Worm (Caenorhabditis elegans) whole organism, young adult: ENCODE data around the gene Y42H9AR.5.
A peak's percentile ranks its signal among the peaks of the same experiment; 100 is the strongest.

ENCODE experiments used
- C06A6.2 ChIP-seq: fragments of 200-800 bp; sonication (Bioruptor generic); conservative IDR thresholded peaks from 2 replicates; pipeline ENCODE4 v1.3.6; 2022; ENCODE audit warnings: missing genetic modification characterization, missing compliant biosample characterization
- F23B12.7 ChIP-seq: sonication (generic microtip); optimal IDR thresholded peaks from 2 replicates; lab custom pipeline; 2017; ENCODE audit warnings: missing genetic modification characterization, mild to moderate bottlenecking, missing compliant biosample characterization, antibody characterized with exemption, moderate library complexity; ENCODE audit not compliant: insufficient read depth
- F39B2.1 ChIP-seq: fragments of 200-800 bp; sonication (Bioruptor generic); IDR thresholded peaks from 2 replicates; pipeline ENCODE4 v1.3.6; 2022; ENCODE audit warnings: missing genetic modification reagents, missing genetic modification characterization, missing compliant biosample characterization
- F55B11.4 ChIP-seq: sonication (generic microtip); optimal IDR thresholded peaks from 2 replicates; lab custom pipeline; 2016; ENCODE audit warnings: missing compliant biosample characterization, missing genetic modification characterization, borderline replicate concordance; ENCODE audit not compliant: insufficient read depth
- K12H6.12 ChIP-seq: fragments of 200-800 bp; sonication (Bioruptor generic); optimal IDR thresholded peaks from 2 replicates; lab custom pipeline; 2018; ENCODE audit warnings: mild to moderate bottlenecking, missing genetic modification characterization, missing compliant biosample characterization
- T07F8.4 ChIP-seq: sonication (generic microtip); optimal IDR thresholded peaks from 2 replicates; lab custom pipeline; 2016; ENCODE audit warnings: mild to moderate bottlenecking, missing genetic modification characterization, moderate library complexity, missing compliant biosample characterization
- Y95B8A.8 ChIP-seq: fragments of 200-800 bp; sonication (Bioruptor generic); IDR thresholded peaks from 2 replicates; pipeline ENCODE4 v1.3.6; 2022; ENCODE audit warnings: missing genetic modification reagents, missing genetic modification characterization, missing compliant biosample characterization
- akir-1 ChIP-seq: fragments of 200-800 bp; sonication (Bioruptor generic); optimal IDR thresholded peaks from 2 replicates; lab custom pipeline; 2018; ENCODE audit warnings: mild to moderate bottlenecking, missing genetic modification characterization, moderate library complexity, missing compliant biosample characterization
- aptf-2 ChIP-seq: fragments of 200-800 bp; sonication (Bioruptor generic); conservative IDR thresholded peaks from 2 replicates; pipeline ENCODE4 v1.3.6; 2022; ENCODE audit warnings: missing genetic modification reagents, missing genetic modification characterization, missing compliant biosample characterization
- athp-1 ChIP-seq: sonication (generic microtip); optimal IDR thresholded peaks from 2 replicates; lab custom pipeline; 2017; ENCODE audit warnings: mild to moderate bottlenecking, missing genetic modification characterization, missing compliant biosample characterization
- attf-6 ChIP-seq: fragments of 200-800 bp; sonication (Bioruptor generic); IDR thresholded peaks from 2 replicates; pipeline ENCODE4 v1.3.6; 2022; ENCODE audit warnings: missing genetic modification reagents, missing genetic modification characterization, missing compliant biosample characterization
- cebp-1 ChIP-seq, 2 experiments: fragments of 200-800 bp in 1 of 2; sonication (Bioruptor generic) in 1 of 2; sonication (generic microtip) in 1 of 2; IDR thresholded peaks in 1 of 2; optimal IDR thresholded peaks in 1 of 2; 2 replicates each; pipeline versions ENCODE4 v1.3.6 to Lab custom; 2017 to 2022; ENCODE audit warnings: missing compliant biosample characterization in 2 of 2, missing genetic modification characterization in 2 of 2, mild to moderate bottlenecking in 1 of 2, missing genetic modification reagents in 1 of 2, moderate library complexity in 1 of 2
- ceh-100 ChIP-seq: fragments of 200-800 bp; sonication (Bioruptor generic); IDR thresholded peaks from 2 replicates; pipeline ENCODE4 v1.3.6; 2022; ENCODE audit warnings: missing genetic modification reagents, missing genetic modification characterization, missing compliant biosample characterization
- ceh-27 ChIP-seq: fragments of 200-800 bp; sonication (Bioruptor generic); optimal IDR thresholded peaks from 2 replicates; lab custom pipeline; 2018; ENCODE audit warnings: mild to moderate bottlenecking, missing genetic modification characterization, moderate library complexity, missing compliant biosample characterization
- ceh-79 ChIP-seq: sonication (generic microtip); optimal IDR thresholded peaks from 2 replicates; lab custom pipeline; 2017; ENCODE audit warnings: mild to moderate bottlenecking, missing genetic modification characterization, missing compliant biosample characterization
- egl-44 ChIP-seq: fragments of 200-800 bp; sonication (Bioruptor generic); IDR thresholded peaks from 2 replicates; pipeline ENCODE4 v1.3.6; 2022; ENCODE audit warnings: missing genetic modification reagents, missing genetic modification characterization, missing compliant biosample characterization
- egrh-3 ChIP-seq: fragments of 200-800 bp; sonication (Bioruptor generic); IDR thresholded peaks from 2 replicates; pipeline ENCODE4 v1.3.6; 2022; ENCODE audit warnings: missing genetic modification reagents, missing genetic modification characterization, missing compliant biosample characterization
- ekl-4 ChIP-seq: fragments of 200-800 bp; sonication (Bioruptor generic); IDR thresholded peaks from 2 replicates; pipeline ENCODE4 v1.3.6; 2022; ENCODE audit warnings: missing genetic modification reagents, missing genetic modification characterization, missing compliant biosample characterization
- gei-17 ChIP-seq: fragments of 200-800 bp; sonication (Bioruptor generic); optimal IDR thresholded peaks from 2 replicates; lab custom pipeline; 2018; ENCODE audit warnings: mild to moderate bottlenecking, missing genetic modification characterization, missing compliant biosample characterization
- hlh-12 ChIP-seq: sonication (generic microtip); optimal IDR thresholded peaks from 2 replicates; lab custom pipeline; 2016; ENCODE audit warnings: missing genetic modification characterization, missing compliant biosample characterization
- hlh-26 ChIP-seq: fragments of 200-800 bp; sonication (Bioruptor generic); conservative IDR thresholded peaks from 2 replicates; pipeline ENCODE4 v1.3.6; 2022; ENCODE audit warnings: missing genetic modification reagents, missing genetic modification characterization, missing compliant biosample characterization
- hmg-1.2 ChIP-seq: fragments of 200-800 bp; sonication (Bioruptor generic); IDR thresholded peaks from 2 replicates; pipeline ENCODE4 v1.3.6; 2022; ENCODE audit warnings: missing genetic modification reagents, missing genetic modification characterization, missing compliant biosample characterization
- hmg-20 ChIP-seq: fragments of 200-800 bp; sonication (Bioruptor generic); IDR thresholded peaks from 2 replicates; pipeline ENCODE4 v1.3.6; 2022; ENCODE audit warnings: missing genetic modification reagents, missing genetic modification characterization, missing compliant biosample characterization
- hsf-1 ChIP-seq: fragments of 200-800 bp; sonication (Bioruptor generic); IDR thresholded peaks from 2 replicates; pipeline ENCODE4 v1.3.6; 2022; ENCODE audit warnings: missing genetic modification reagents, missing genetic modification characterization, missing compliant biosample characterization
- let-607 ChIP-seq, 2 experiments: fragments of 200-800 bp in 1 of 2; sonication (Bioruptor generic) in 1 of 2; sonication (generic microtip) in 1 of 2; optimal IDR thresholded peaks; 2 replicates each; lab custom pipeline; 2016 to 2018; ENCODE audit warnings: mild to moderate bottlenecking in 2 of 2, missing compliant biosample characterization in 2 of 2, missing genetic modification characterization in 2 of 2, moderate library complexity in 2 of 2, missing genotype in 1 of 2
- lin-26 ChIP-seq: fragments of 200-800 bp; sonication (Bioruptor generic); IDR thresholded peaks from 2 replicates; pipeline ENCODE4 v1.3.6; 2022; ENCODE audit warnings: missing genetic modification reagents, missing genetic modification characterization, missing compliant biosample characterization
- lin-35 ChIP-seq, 3 experiments: fragments of 150-350 bp in 2 of 3; sonication (generic microtip) in 1 of 3; optimal IDR thresholded peaks; 2 replicates each; lab custom pipeline; 2014 to 2018; ENCODE audit warnings: missing biosample characterization in 3 of 3, missing genetic modification characterization in 3 of 3, missing genetic modification reagents in 3 of 3
- madf-10 ChIP-seq: sonication (generic microtip); optimal IDR thresholded peaks from 2 replicates; lab custom pipeline; 2016; ENCODE audit warnings: mild to moderate bottlenecking, missing genetic modification characterization, missing compliant biosample characterization
- mcd-1 ChIP-seq: fragments of 200-800 bp; sonication (Bioruptor generic); IDR thresholded peaks from 2 replicates; pipeline ENCODE4 v1.3.6; 2022; ENCODE audit warnings: missing genetic modification reagents, missing genetic modification characterization, missing compliant biosample characterization
- nfya-2 ChIP-seq: fragments of 200-800 bp; sonication (Bioruptor generic); IDR thresholded peaks from 2 replicates; pipeline ENCODE4 v1.3.6; 2022; ENCODE audit warnings: missing genetic modification reagents, missing genetic modification characterization, missing compliant biosample characterization
- nfyb-1 ChIP-seq: fragments of 200-800 bp; sonication (Bioruptor generic); IDR thresholded peaks from 2 replicates; pipeline ENCODE4 v1.3.6; 2022; ENCODE audit warnings: missing genetic modification reagents, missing genetic modification characterization, missing compliant biosample characterization
- nhr-179 ChIP-seq: sonication (generic microtip); optimal IDR thresholded peaks from 2 replicates; lab custom pipeline; 2016; ENCODE audit warnings: mild to moderate bottlenecking, missing genetic modification characterization, missing compliant biosample characterization
- nhr-80 ChIP-seq: sonication (generic microtip); optimal IDR thresholded peaks from 2 replicates; lab custom pipeline; 2016; ENCODE audit warnings: missing genetic modification characterization, missing compliant biosample characterization
- rpc-1 ChIP-seq, 2 experiments: fragments of 150-350 bp in 1 of 2; sonication (generic microtip) in 1 of 2; optimal IDR thresholded peaks; 2 replicates each; lab custom pipeline; 2014 to 2018; ENCODE audit warnings: missing biosample characterization in 1 of 2, missing genetic modification characterization in 1 of 2, missing genetic modification reagents in 1 of 2, missing genotype in 1 of 2
- snpc-1.1 ChIP-seq: sonication (generic microtip); optimal IDR thresholded peaks from 2 replicates; lab custom pipeline; 2017; ENCODE audit warnings: missing genetic modification characterization, mild to moderate bottlenecking, missing compliant biosample characterization, antibody characterized with exemption, moderate library complexity, missing genotype, missing genetic modification reagents; ENCODE audit not compliant: insufficient read depth
- snpc-3.4 ChIP-seq: sonication (generic microtip); optimal IDR thresholded peaks from 2 replicates; lab custom pipeline; 2017; ENCODE audit warnings: missing genetic modification characterization, mild to moderate bottlenecking, missing compliant biosample characterization, antibody characterized with exemption, moderate library complexity, missing genotype, missing genetic modification reagents
- sptf-2 ChIP-seq: fragments of 200-800 bp; sonication (Bioruptor generic); optimal IDR thresholded peaks from 2 replicates; lab custom pipeline; 2018; ENCODE audit warnings: mild to moderate bottlenecking, missing genetic modification characterization, missing compliant biosample characterization
- tlf-1 ChIP-seq: fragments of 200-800 bp; sonication (Bioruptor generic); optimal IDR thresholded peaks from 2 replicates; lab custom pipeline; 2018; ENCODE audit warnings: mild to moderate bottlenecking, missing genetic modification characterization, missing compliant biosample characterization
- unc-62 ChIP-seq: fragments of 150-350 bp; optimal IDR thresholded peaks from 2 replicates; lab custom pipeline; 2014; ENCODE audit warnings: missing biosample characterization, missing genetic modification reagents, missing genetic modification characterization
- zfh-2 ChIP-seq: fragments of 200-800 bp; sonication (Bioruptor generic); conservative IDR thresholded peaks from 2 replicates; pipeline ENCODE4 v1.3.6; 2022; ENCODE audit warnings: missing genetic modification reagents, missing genetic modification characterization, missing compliant biosample characterization
- ztf-22 ChIP-seq: fragments of 200-800 bp; sonication (Bioruptor generic); optimal IDR thresholded peaks from 2 replicates; lab custom pipeline; 2018; ENCODE audit warnings: mild to moderate bottlenecking, missing genetic modification characterization, moderate library complexity, missing compliant biosample characterization
- ztf-6 ChIP-seq: fragments of 200-800 bp; sonication (Bioruptor generic); IDR thresholded peaks from 2 replicates; pipeline ENCODE4 v1.3.6; 2022; ENCODE audit warnings: missing genetic modification reagents, missing genetic modification characterization, missing compliant biosample characterization

Gene Y42H9AR.5

ce11 chrIV:8062359-8062758, 40.0 kb upstream of the Y42H9AR.5 start, which contains the start of gene sax-7:
Gene sax-7, plus strand, starts transcription at chrIV:8062659.
- no peak for TF ChIP-seq nhr-179 (tag; lab: Kevin White, UChicago)

DNA sequence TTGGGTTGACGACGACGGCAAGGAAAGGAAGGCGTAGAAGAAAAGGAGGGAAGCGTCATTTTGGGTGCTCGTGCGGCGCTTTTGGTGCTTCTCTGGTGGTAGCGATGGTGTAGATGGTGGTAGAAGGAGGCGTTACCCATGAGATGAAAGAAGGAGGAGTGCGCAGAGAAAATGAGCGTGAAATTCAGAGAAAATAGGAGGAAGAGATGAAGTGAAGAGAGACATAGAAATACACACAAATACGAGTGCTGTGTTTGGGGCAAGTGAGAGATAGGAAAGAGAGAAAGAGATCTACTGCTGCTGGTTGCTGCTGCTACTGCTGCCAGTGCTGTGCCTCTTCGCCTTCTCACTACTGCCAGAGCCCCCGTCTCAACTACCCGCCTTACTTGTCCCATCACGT, 35.7 kb upstream of the Y42H9AR.5 start:
- TF ChIP-seq ceh-27 (GFP tag; lab: Kevin White, UChicago): peak; percentile 31
- 0 out of 2 replicates have a peak, but pooled peaks have one; percentile 15 for TF ChIP-seq egl-44 (GFP tag; lab: Robert Waterston, UW)
- TF ChIP-seq let-607 (tag; optimal IDR thresholded peaks at IDR 0.05; lab: Kevin White, UChicago): no peak
- TF ChIP-seq ztf-22: no peak
- TF ChIP-seq egrh-3 (GFP tag; lab: Robert Waterston, UW): 0 out of 2 replicates have a peak, but pooled peaks have one; percentile 22
- TF ChIP-seq athp-1 (tag; lab: Kevin White, UChicago): no peak
- TF ChIP-seq nfyb-1: 0 out of 2 replicates have a peak, but pooled peaks have one; percentile 13
- TF ChIP-seq hmg-1.2 (GFP tag; lab: Robert Waterston, UW): peak; percentile 34; the same call in 1 of the 2 replicates
- TF ChIP-seq C06A6.2: peak; percentile 67
- no peak for TF ChIP-seq rpc-1 (optimal IDR thresholded peaks at IDR 0.05; lab: Kevin White, UChicago)
- no peak for TF ChIP-seq rpc-1 (tag; optimal IDR thresholded peaks at IDR 0.05; lab: Kevin White, UChicago)
- no peak for TF ChIP-seq cebp-1 (GFP tag; IDR thresholded peaks at IDR 0.05; lab: Robert Waterston, UW)
- peak; percentile 25 for TF ChIP-seq cebp-1 (tag; optimal IDR thresholded peaks at IDR 0.05; lab: Kevin White, UChicago)

DNA sequence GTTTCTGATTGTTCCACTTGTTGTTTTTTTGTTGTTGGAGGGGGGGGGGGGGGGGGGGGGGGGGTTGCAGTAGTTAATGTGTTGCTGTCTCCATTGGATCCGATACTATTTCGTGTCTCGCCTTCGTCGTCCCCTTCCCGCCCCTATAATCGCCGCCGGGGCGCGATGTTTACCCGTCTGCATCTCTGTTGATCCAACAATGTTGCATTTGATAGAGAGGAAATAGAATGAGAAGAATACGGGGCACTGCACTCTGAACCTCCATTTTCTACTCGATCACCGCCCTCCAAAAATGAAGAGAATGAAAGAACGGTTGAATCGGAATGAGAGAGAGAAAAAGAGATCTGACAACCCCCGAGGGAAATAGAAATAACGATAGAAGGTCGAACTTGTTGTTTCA, 34.6 kb upstream of the Y42H9AR.5 start:
- TF ChIP-seq unc-62 (GFP tag; lab: Kevin White, UChicago): no peak
- TF ChIP-seq lin-35 (GFP tag; optimal IDR thresholded peaks at IDR 0.05; lab: Kevin White, UChicago): no peak
- no peak for TF ChIP-seq ceh-27 (GFP tag; lab: Kevin White, UChicago)
- TF ChIP-seq hsf-1 (GFP tag; lab: Robert Waterston, UW): no peak
- TF ChIP-seq lin-26 (GFP tag; lab: Robert Waterston, UW): no peak
- TF ChIP-seq madf-10 (tag; lab: Kevin White, UChicago): no peak
- no peak for TF ChIP-seq hlh-12 (tag; lab: Kevin White, UChicago)
- 0 out of 2 replicates have a peak, but pooled peaks have one; percentile 9 for TF ChIP-seq ekl-4 (GFP tag; lab: Robert Waterston, UW)
- no peak for TF ChIP-seq gei-17 (GFP tag; lab: Kevin White, UChicago)
- TF ChIP-seq Y95B8A.8 (GFP tag; lab: Robert Waterston, UW): no peak
- TF ChIP-seq ceh-100: no peak
- no peak for TF ChIP-seq akir-1 (GFP tag; lab: Kevin White, UChicago)
- TF ChIP-seq K12H6.12 (tag; lab: Kevin White, UChicago): no peak
- TF ChIP-seq ztf-6 (GFP tag; lab: Robert Waterston, UW): no peak
- peak; percentile 89 for TF ChIP-seq zfh-2
- no peak for TF ChIP-seq sptf-2
- 0 out of 2 replicates have a peak, but pooled peaks have one; percentile 36 for TF ChIP-seq C06A6.2
- TF ChIP-seq cebp-1 (GFP tag; IDR thresholded peaks at IDR 0.05; lab: Robert Waterston, UW): no peak
- TF ChIP-seq cebp-1 (tag; optimal IDR thresholded peaks at IDR 0.05; lab: Kevin White, UChicago): peak; percentile 29
- TF ChIP-seq snpc-3.4: no peak
- no peak for TF ChIP-seq let-607 (tag; optimal IDR thresholded peaks at IDR 0.05; lab: Kevin White, UChicago)
- peak; percentile 85; the same call in 1 of the 2 replicates for TF ChIP-seq egrh-3 (GFP tag; lab: Robert Waterston, UW)
- no peak for TF ChIP-seq F39B2.1 (GFP tag; lab: Robert Waterston, UW)
- TF ChIP-seq snpc-1.1: no peak
- no peak for TF ChIP-seq nfya-2 (GFP tag; lab: Robert Waterston, UW)
- TF ChIP-seq aptf-2 (GFP tag; lab: Robert Waterston, UW): no peak
- TF ChIP-seq hlh-26: no peak
- no peak for TF ChIP-seq hmg-20
- TF ChIP-seq nhr-80 (tag; lab: Kevin White, UChicago): no peak
- no peak for TF ChIP-seq F55B11.4 (tag; lab: Kevin White, UChicago)
- TF ChIP-seq F23B12.7 (tag; lab: Kevin White, UChicago): no peak
- TF ChIP-seq tlf-1 (GFP tag; lab: Kevin White, UChicago): no peak
- no peak for TF ChIP-seq attf-6
- TF ChIP-seq ceh-79 (tag; lab: Kevin White, UChicago): no peak
- peak; percentile 8; the same call in 1 of the 2 replicates for TF ChIP-seq mcd-1 (GFP tag; lab: Robert Waterston, UW)
- TF ChIP-seq T07F8.4: no peak
